Fruit fly (Drosophila melanogaster) whole organism, prepupa: ENCODE data around the gene CG13398.

Experiments used
- Blimp-1 ChIP-seq: fragments of 200-800 bp; sonication (Bioruptor generic); optimal IDR thresholded peaks from 3 replicates; lab custom pipeline; 2017; ENCODE audit warnings: missing biosample characterization, missing genetic modification characterization, mild to moderate bottlenecking, moderate library complexity, missing genetic modification reagents
- CG6854 ChIP-seq: fragments of 200-800 bp; sonication (Bioruptor generic); optimal IDR thresholded peaks from 2 replicates; lab custom pipeline; 2017; ENCODE audit warnings: missing biosample characterization, mild to moderate bottlenecking, missing genetic modification characterization
- CG9139 ChIP-seq: fragments of 200-800 bp; sonication (Bioruptor generic); optimal IDR thresholded peaks from 3 replicates; lab custom pipeline; 2017; ENCODE audit warnings: missing biosample characterization, mild to moderate bottlenecking, missing genetic modification characterization
- Ets21C ChIP-seq: fragments of 200-800 bp; sonication (Bioruptor generic); optimal IDR thresholded peaks from 3 replicates; lab custom pipeline; 2016; ENCODE audit warnings: missing biosample characterization, missing genetic modification characterization
- Hr38 ChIP-seq: sonication (Bioruptor generic); optimal IDR thresholded peaks from 2 replicates; lab custom pipeline; 2016; ENCODE audit warnings: missing biosample characterization, missing genetic modification characterization
- Sox15 ChIP-seq: fragments of 200-800 bp; sonication (Bioruptor generic); optimal IDR thresholded peaks from 3 replicates; lab custom pipeline; 2016; ENCODE audit warnings: missing biosample characterization, missing genetic modification characterization
- acj6 ChIP-seq: fragments of 200-800 bp; sonication (Bioruptor generic); optimal IDR thresholded peaks from 3 replicates; lab custom pipeline; 2016; ENCODE audit warnings: missing biosample characterization, missing genetic modification characterization
- dsx ChIP-seq: fragments of 200-800 bp; optimal IDR thresholded peaks from 3 replicates; lab custom pipeline; 2019; ENCODE audit warnings: missing biosample characterization, mild to moderate bottlenecking, missing genetic modification characterization, moderate library complexity; ENCODE audit not compliant: poor library complexity, severe bottlenecking
- eg ChIP-seq: fragments of 200-800 bp; sonication (Bioruptor generic); IDR thresholded peaks from 3 replicates; pipeline ENCODE4 v1.3.6; 2022; ENCODE audit warnings: missing biosample characterization, missing genetic modification characterization
- ss ChIP-seq, 2 experiments: fragments of 200-800 bp; sonication (Bioruptor generic); optimal IDR thresholded peaks; 2 replicates in 1 of 2; 3 replicates in 1 of 2; lab custom pipeline; 2017 to 2018; ENCODE audit warnings: mild to moderate bottlenecking in 2 of 2, missing biosample characterization in 2 of 2, missing genetic modification characterization in 2 of 2, moderate library complexity in 1 of 2

- TF ChIP-seq CG6854 (GFP tag; lab: Kevin White, UChicago) (no peak), Ets21C (GFP tag; lab: Kevin White, UChicago) (no peak), Sox15 (GFP tag; lab: Kevin White, UChicago) (no peak), Blimp-1 (GFP tag; lab: Kevin White, UChicago) (no peak), eg (GFP tag; lab: Robert Waterston, UW) (no peak), CG9139 (GFP tag; lab: Kevin White, UChicago) (no peak), ss (GFP tag; optimal IDR thresholded peaks at IDR 0.05; lab: Kevin White, UChicago) (no peak), dsx (no peak), acj6 (GFP tag; lab: Kevin White, UChicago) (no peak), Hr38 (no peak)
Measured at dm6 chr2L:8393122-8393521, 21.9 kb downstream of the CG13398 start, which contains the start of gene Acp29AB.
